Fruit fly (Drosophila melanogaster) whole organism, embryonic: ENCODE results near the gene CG33346.
A peak's percentile ranks its signal among the peaks of the same experiment; 100 is the strongest.

Experiments used
- Asciz ChIP-seq: fragments of 200-800 bp; sonication (Bioruptor generic); optimal IDR thresholded peaks from 2 replicates; lab custom pipeline; 2017; ENCODE audit warnings: missing biosample characterization, mild to moderate bottlenecking, missing genetic modification characterization, missing genetic modification reagents
- CG10431 ChIP-seq: fragments of 200-800 bp; sonication (Bioruptor generic); optimal IDR thresholded peaks from 3 replicates; lab custom pipeline; 2018; ENCODE audit warnings: missing biosample characterization, mild to moderate bottlenecking, missing genetic modification characterization
- CG12391 ChIP-seq: fragments of 200-800 bp; sonication (Bioruptor generic); optimal IDR thresholded peaks from 3 replicates; lab custom pipeline; 2018; ENCODE audit warnings: missing biosample characterization, mild to moderate bottlenecking, missing genetic modification characterization, moderate library complexity
- CG13287 ChIP-seq: fragments of 200-800 bp; sonication (Bioruptor generic); IDR thresholded peaks from 2 replicates; pipeline ENCODE4 v1.3.6; 2022; ENCODE audit warnings: missing biosample characterization, missing genetic modification characterization; ENCODE audit not compliant: partially characterized antibody
- CG13894 ChIP-seq: fragments of 200-800 bp; sonication (Bioruptor generic); optimal IDR thresholded peaks from 3 replicates; lab custom pipeline; 2018; ENCODE audit warnings: missing biosample characterization, mild to moderate bottlenecking, missing genetic modification characterization, moderate library complexity
- CG15514 ChIP-seq: fragments of 200-800 bp; sonication (Bioruptor generic); optimal IDR thresholded peaks from 3 replicates; lab custom pipeline; 2017; ENCODE audit warnings: missing biosample characterization, missing genetic modification characterization, mild to moderate bottlenecking, moderate library complexity, missing genetic modification reagents
- CG1832 ChIP-seq: fragments of 200-800 bp; sonication (Bioruptor generic); optimal IDR thresholded peaks from 2 replicates; lab custom pipeline; 2017; ENCODE audit warnings: missing biosample characterization, mild to moderate bottlenecking, missing genetic modification characterization, inconsistent platforms
- CG18476 ChIP-seq: fragments of 200-800 bp; sonication (Bioruptor generic); optimal IDR thresholded peaks from 2 replicates; lab custom pipeline; 2016; ENCODE audit warnings: missing biosample characterization, mild to moderate bottlenecking, missing genetic modification characterization
- CG18619 ChIP-seq: fragments of 200-800 bp; sonication (Bioruptor generic); optimal IDR thresholded peaks from 3 replicates; lab custom pipeline; 2017; ENCODE audit warnings: missing biosample characterization, mild to moderate bottlenecking, missing genetic modification characterization
- CG18764 ChIP-seq: fragments of 200-800 bp; sonication (Bioruptor generic); optimal IDR thresholded peaks from 3 replicates; lab custom pipeline; 2016; ENCODE audit warnings: missing biosample characterization, missing genetic modification characterization
- CG31441 ChIP-seq: fragments of 200-800 bp; sonication (Bioruptor generic); IDR thresholded peaks from 2 replicates; pipeline ENCODE4 v1.3.6; 2022; ENCODE audit warnings: missing biosample characterization, missing genetic modification characterization
- CG3847 ChIP-seq: fragments of 200-800 bp; sonication (Bioruptor generic); IDR thresholded peaks from 2 replicates; pipeline ENCODE4 v1.3.6; 2022; ENCODE audit warnings: missing biosample characterization, missing genetic modification characterization
- CG43689 ChIP-seq: fragments of 200-800 bp; sonication (Bioruptor generic); IDR thresholded peaks from 2 replicates; pipeline ENCODE4 v1.3.6; 2022; ENCODE audit warnings: missing biosample characterization, missing genetic modification characterization
- CG4707 ChIP-seq: fragments of 200-800 bp; sonication (Bioruptor generic); optimal IDR thresholded peaks from 2 replicates; lab custom pipeline; 2018; ENCODE audit warnings: missing biosample characterization, mild to moderate bottlenecking, missing genetic modification characterization, moderate library complexity
- CG4820 ChIP-seq: fragments of 200-800 bp; sonication (Bioruptor generic); optimal IDR thresholded peaks from 3 replicates; lab custom pipeline; 2016; ENCODE audit warnings: missing biosample characterization, missing genetic modification characterization
- CG4854 ChIP-seq: fragments of 200-800 bp; sonication (Bioruptor generic); optimal IDR thresholded peaks from 2 replicates; lab custom pipeline; 2016; ENCODE audit warnings: missing biosample characterization, missing genetic modification characterization, inconsistent platforms
- CG5245 ChIP-seq: fragments of 200-800 bp; sonication (Bioruptor generic); optimal IDR thresholded peaks from 3 replicates; lab custom pipeline; 2016; ENCODE audit warnings: missing biosample characterization, missing genetic modification characterization
- CG5953 ChIP-seq: fragments of 200-800 bp; sonication (Bioruptor generic); IDR thresholded peaks from 2 replicates; pipeline ENCODE4 v1.3.6; 2022; ENCODE audit warnings: missing biosample characterization, missing genetic modification characterization
- CG6175 ChIP-seq: fragments of 200-800 bp; sonication (Bioruptor generic); IDR thresholded peaks from 3 replicates; pipeline ENCODE4 v1.3.6; 2022; ENCODE audit warnings: missing biosample characterization, missing genetic modification characterization
- CG6254 ChIP-seq: fragments of 200-800 bp; sonication (Bioruptor generic); optimal IDR thresholded peaks from 3 replicates; lab custom pipeline; 2017; ENCODE audit warnings: mild to moderate bottlenecking, missing biosample characterization, missing genetic modification reagents, missing genetic modification characterization
- CG7556 ChIP-seq: fragments of 200-800 bp; sonication (Bioruptor generic); optimal IDR thresholded peaks from 2 replicates; lab custom pipeline; 2017; ENCODE audit warnings: missing biosample characterization, mild to moderate bottlenecking, missing genetic modification characterization
- CG7786 ChIP-seq: fragments of 200-800 bp; sonication (Bioruptor generic); optimal IDR thresholded peaks from 2 replicates; lab custom pipeline; 2016; ENCODE audit warnings: missing biosample characterization, missing genetic modification characterization
- CG7963 ChIP-seq: fragments of 200-800 bp; sonication (Bioruptor generic); IDR thresholded peaks from 3 replicates; pipeline ENCODE4 v1.3.6; 2022; ENCODE audit warnings: missing biosample characterization, missing genetic modification characterization; ENCODE audit not compliant: partially characterized antibody
- CG9932 ChIP-seq: fragments of 200-800 bp; sonication (Bioruptor generic); IDR thresholded peaks from 2 replicates; pipeline ENCODE4 v1.3.6; 2022; ENCODE audit warnings: missing biosample characterization, missing genetic modification characterization
- CoRest ChIP-seq: fragments of 200-800 bp; sonication (Bioruptor generic); optimal IDR thresholded peaks from 3 replicates; lab custom pipeline; 2018; ENCODE audit warnings: missing biosample characterization, mild to moderate bottlenecking, missing genetic modification characterization, moderate library complexity
- Dek ChIP-seq: fragments of 200-800 bp; sonication (Bioruptor generic); optimal IDR thresholded peaks from 3 replicates; lab custom pipeline; 2019; ENCODE audit warnings: missing biosample characterization, mild to moderate bottlenecking, missing genetic modification characterization, moderate library complexity
- Doc2 ChIP-seq: fragments of 200-800 bp; sonication (Bioruptor generic); IDR thresholded peaks from 2 replicates; pipeline ENCODE4 v1.3.6; 2022; ENCODE audit warnings: missing biosample characterization, missing genetic modification characterization
- Gsc ChIP-seq: fragments of 200-800 bp; sonication (Bioruptor generic); IDR thresholded peaks from 2 replicates; pipeline ENCODE4 v1.3.6; 2022; ENCODE audit warnings: missing biosample characterization, missing genetic modification characterization
- H15 ChIP-seq: fragments of 200-800 bp; sonication (Bioruptor generic); IDR thresholded peaks from 3 replicates; pipeline ENCODE4 v1.3.6; 2022; ENCODE audit warnings: missing biosample characterization, missing genetic modification characterization
- HmgZ ChIP-seq: fragments of 200-800 bp; sonication (Bioruptor generic); optimal IDR thresholded peaks from 2 replicates; lab custom pipeline; 2018; ENCODE audit warnings: missing biosample characterization, mild to moderate bottlenecking, missing genetic modification characterization
- NC2α ChIP-seq: fragments of 200-800 bp; sonication (Bioruptor generic); optimal IDR thresholded peaks from 2 replicates; lab custom pipeline; 2016; ENCODE audit warnings: missing biosample characterization, missing genetic modification characterization
- Ptx1 ChIP-seq: fragments of 200-800 bp; sonication (Bioruptor generic); IDR thresholded peaks from 2 replicates; pipeline ENCODE4 v1.3.6; 2022; ENCODE audit warnings: missing biosample characterization, missing genetic modification characterization
- Sox102F ChIP-seq: fragments of 200-800 bp; sonication (Bioruptor generic); optimal IDR thresholded peaks from 2 replicates; lab custom pipeline; 2018; ENCODE audit warnings: missing biosample characterization, mild to moderate bottlenecking, missing genetic modification characterization, moderate library complexity
- Vsx1 ChIP-seq: fragments of 200-800 bp; sonication (Bioruptor generic); optimal IDR thresholded peaks from 2 replicates; lab custom pipeline; 2017; ENCODE audit warnings: missing biosample characterization, mild to moderate bottlenecking, missing genetic modification characterization, missing genetic modification reagents
- chm ChIP-seq: fragments of 200-800 bp; sonication (Bioruptor generic); IDR thresholded peaks from 2 replicates; pipeline ENCODE4 v1.3.6; 2022; ENCODE audit warnings: missing biosample characterization, missing genetic modification characterization
- crp ChIP-seq, 2 experiments: fragments of 200-800 bp; sonication (Bioruptor generic); optimal IDR thresholded peaks; 2 replicates in 1 of 2; 3 replicates in 1 of 2; lab custom pipeline; 2017; ENCODE audit warnings: missing biosample characterization in 2 of 2, missing genetic modification characterization in 2 of 2, mild to moderate bottlenecking in 1 of 2, moderate library complexity in 1 of 2
- danr ChIP-seq: fragments of 200-800 bp; sonication (Bioruptor generic); IDR thresholded peaks from 2 replicates; pipeline ENCODE4 v1.3.6; 2022; ENCODE audit warnings: missing biosample characterization, missing genetic modification characterization
- emc ChIP-seq: fragments of 200-800 bp; sonication (Bioruptor generic); optimal IDR thresholded peaks from 2 replicates; lab custom pipeline; 2016; ENCODE audit warnings: missing biosample characterization, missing genetic modification characterization
- esg ChIP-seq: fragments of 200-800 bp; sonication (Bioruptor generic); conservative IDR thresholded peaks from 2 replicates; pipeline ENCODE4 v1.3.6; 2022; ENCODE audit warnings: missing biosample characterization, missing genetic modification characterization
- fd96Cb ChIP-seq: fragments of 200-800 bp; sonication (Bioruptor generic); optimal IDR thresholded peaks from 2 replicates; lab custom pipeline; 2018; ENCODE audit warnings: missing biosample characterization, mild to moderate bottlenecking, missing genetic modification characterization, moderate library complexity
- gce ChIP-seq: fragments of 200-800 bp; sonication (Bioruptor generic); IDR thresholded peaks from 3 replicates; pipeline ENCODE4 v1.3.6; 2022; ENCODE audit warnings: missing biosample characterization, missing genetic modification characterization
- hth ChIP-seq: fragments of >200 bp; optimal IDR thresholded peaks from 2 replicates; lab custom pipeline; 2017; ENCODE audit warnings: inconsistent platforms
- org-1 ChIP-seq: fragments of 200-800 bp; sonication (Bioruptor generic); optimal IDR thresholded peaks from 2 replicates; lab custom pipeline; 2017; ENCODE audit warnings: missing biosample characterization, missing genetic modification characterization
- pho ChIP-seq: fragments of 200-800 bp; sonication (Bioruptor generic); optimal IDR thresholded peaks from 2 replicates; lab custom pipeline; 2016; ENCODE audit warnings: missing biosample characterization, missing genetic modification characterization
- so ChIP-seq: fragments of 200-800 bp; sonication (Bioruptor generic); IDR thresholded peaks from 3 replicates; pipeline ENCODE4 v1.3.6; 2022; ENCODE audit warnings: missing biosample characterization, missing genetic modification characterization
- tap ChIP-seq: fragments of 200-800 bp; optimal IDR thresholded peaks from 3 replicates; lab custom pipeline; 2019; ENCODE audit warnings: missing biosample characterization, mild to moderate bottlenecking, missing genetic modification characterization, moderate library complexity
- tin ChIP-seq: fragments of 200-800 bp; sonication (Bioruptor generic); optimal IDR thresholded peaks from 3 replicates; lab custom pipeline; 2016; ENCODE audit warnings: missing biosample characterization, missing genetic modification characterization
- toy ChIP-seq: fragments of 200-800 bp; sonication (Bioruptor generic); IDR thresholded peaks from 2 replicates; pipeline ENCODE4 v1.3.6; 2022; ENCODE audit warnings: missing biosample characterization, missing genetic modification characterization
- twi ChIP-seq: fragments of 200-800 bp; optimal IDR thresholded peaks from 2 replicates; lab custom pipeline; 2019; ENCODE audit warnings: missing biosample characterization, mild to moderate bottlenecking, missing genetic modification characterization, moderate library complexity
- vfl ChIP-seq: fragments of 200-800 bp; sonication (Bioruptor generic); optimal IDR thresholded peaks from 2 replicates; lab custom pipeline; 2016; ENCODE audit warnings: missing biosample characterization, missing genetic modification characterization
- zfh2 ChIP-seq: fragments of 200-800 bp; sonication (Bioruptor generic); optimal IDR thresholded peaks from 2 replicates; lab custom pipeline; 2016; ENCODE audit warnings: missing biosample characterization, missing genetic modification characterization

CG33346 gene

DNA sequence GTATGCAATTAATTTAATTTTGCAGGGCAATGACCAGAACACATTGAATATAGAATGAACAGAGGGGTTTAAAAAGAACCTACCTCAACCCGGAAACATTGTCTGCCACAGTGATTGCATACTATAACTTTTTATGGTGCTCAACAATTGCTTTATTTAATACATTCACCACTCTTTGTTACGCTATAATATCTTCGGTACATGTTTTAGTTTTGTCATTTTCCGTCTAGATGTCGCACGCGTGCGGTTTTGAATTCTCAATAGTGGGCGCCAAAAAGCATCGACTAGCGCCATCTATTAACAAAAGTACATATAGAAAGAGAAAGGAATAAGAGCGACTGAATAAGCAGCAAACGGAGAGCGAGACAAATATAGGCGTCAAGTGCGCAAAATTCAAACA, 3.1 kb downstream of the CG33346 start (continued):
- TF ChIP-seq Asciz (GFP tag; lab: Kevin White, UChicago) (peak; percentile 72), vfl (peak; percentile 28), CG4820 (GFP tag; lab: Kevin White, UChicago) (peak; percentile 85), Dek (peak; percentile 73), CG12391 (tag; lab: Kevin White, UChicago) (peak; percentile 74), pho (GFP tag; lab: Kevin White, UChicago) (peak; percentile 70), NC2α (peak; percentile 79), CG9932 (GFP tag; lab: Robert Waterston, UW) (peak; percentile 87), CG5953 (GFP tag; lab: Robert Waterston, UW) (peak; percentile 72), zfh2 (GFP tag; lab: Kevin White, UChicago) (peak; percentile 53), CG15514 (GFP tag; lab: Kevin White, UChicago) (peak; percentile 75), CG10431 (GFP tag; lab: Kevin White, UChicago) (no peak), crp (GFP tag; optimal IDR thresholded peaks at IDR 0.05; lab: Kevin White, UChicago) (peak in 1 of 2 experiments; percentile 34), tap (tag; lab: Kevin White, UChicago) (peak; percentile 51), CG4854 (GFP tag; lab: Kevin White, UChicago) (no peak), fd96Cb (peak; percentile 78), H15 (GFP tag; lab: Robert Waterston, UW) (peak; percentile 89), Doc2 (GFP tag; lab: Robert Waterston, UW) (peak; percentile 62; the same call in 1 of the 2 replicates), CG3847 (GFP tag; lab: Robert Waterston, UW) (peak; percentile 69), Ptx1 (GFP tag; lab: Robert Waterston, UW) (peak; percentile 91), gce (GFP tag; lab: Robert Waterston, UW) (peak; percentile 89), CG4707 (GFP tag; lab: Kevin White, UChicago) (peak; percentile 81), CG6254 (GFP tag; lab: Kevin White, UChicago) (peak; percentile 57), so (no peak), CoRest (peak; percentile 84), Sox102F (GFP tag; lab: Kevin White, UChicago) (peak; percentile 89), tin (peak; percentile 93), hth (lab: Kevin White, UChicago) (no peak), Vsx1 (GFP tag; lab: Kevin White, UChicago) (peak; percentile 42), CG43689 (GFP tag; lab: Robert Waterston, UW) (peak; percentile 61; the same call in 1 of the 2 replicates), HmgZ (tag; lab: Kevin White, UChicago) (peak; percentile 84), CG13287 (GFP tag; lab: Robert Waterston, UW) (no peak), CG7963 (no peak), CG31441 (GFP tag; lab: Robert Waterston, UW) (peak; percentile 65), CG6175 (GFP tag; lab: Robert Waterston, UW) (peak; percentile 78), org-1 (GFP tag; lab: Kevin White, UChicago) (peak; percentile 52), danr (peak; percentile 45; the same call in 1 of the 2 replicates), CG5245 (peak; percentile 95), esg (GFP tag; lab: Robert Waterston, UW) (peak; percentile 43), chm (GFP tag; lab: Robert Waterston, UW) (no peak; the same call in 1 of the 2 replicates), CG18619 (GFP tag; lab: Kevin White, UChicago) (peak; percentile 72), twi (no peak), Gsc (GFP tag; lab: Robert Waterston, UW) (peak; percentile 52), CG18764 (GFP tag; lab: Kevin White, UChicago) (peak; percentile 85), CG1832 (GFP tag; lab: Kevin White, UChicago) (peak; percentile 89), emc (GFP tag; lab: Kevin White, UChicago) (peak; percentile 65), CG7556 (GFP tag; lab: Kevin White, UChicago) (peak; percentile 42), toy (GFP tag; lab: Robert Waterston, UW) (no peak), CG18476 (peak; percentile 52), CG7786 (GFP tag; lab: Kevin White, UChicago) (peak; percentile 67), CG13894 (tag; lab: Kevin White, UChicago) (no peak)
